Worm (Caenorhabditis elegans): ENCODE results near the gene nhr-227.
"Not testable (repeated sequence)": the region's sequence is repeated elsewhere in the genome, so short reads cannot be mapped to it uniquely, and the experiment has no call there.

DNA sequence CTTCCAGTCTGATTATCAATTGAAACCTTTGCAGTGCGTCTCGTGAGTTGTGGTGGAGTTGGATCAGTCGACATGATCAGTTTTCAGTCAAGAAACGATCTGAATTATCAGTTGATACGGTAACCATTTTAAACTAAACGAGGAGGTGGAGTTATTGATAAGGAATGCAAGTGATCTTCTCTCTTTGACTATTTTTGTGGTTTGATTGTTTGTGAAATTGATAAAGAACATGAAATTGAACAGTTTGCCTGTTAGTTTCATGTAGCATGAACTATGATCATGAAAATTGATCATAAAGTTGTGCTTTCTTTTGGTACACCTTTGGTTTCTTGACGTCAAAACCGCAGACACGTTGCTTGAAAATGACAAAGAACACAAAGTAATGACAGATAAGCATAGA is 37.2 kb downstream of the nhr-227 start, which contains the start of gene pud-1.2:
- TF ChIP-seq him-1, W03F9.2, dao-5 (tag; optimal IDR thresholded peaks at IDR 0.05): not testable (repeated sequence)
